Fruit fly (Drosophila melanogaster) whole organism, embryonic: ENCODE results near the gene Swip-1.
A peak's percentile ranks its signal among the peaks of the same experiment; 100 is the strongest.

Experiments
- Ada2b ChIP-seq: fragments of 200-800 bp; sonication (Bioruptor generic); IDR thresholded peaks from 2 replicates; pipeline ENCODE4 v1.3.6; 2022; ENCODE audit warnings: missing biosample characterization, missing genetic modification characterization
- Adf1 ChIP-seq: fragments of 200-800 bp; sonication (Bioruptor generic); IDR thresholded peaks from 2 replicates; pipeline ENCODE4 v1.3.6; 2022; ENCODE audit warnings: missing biosample characterization, missing genetic modification characterization
- CG11247 ChIP-seq: fragments of 200-800 bp; sonication (Bioruptor generic); IDR thresholded peaks from 2 replicates; pipeline ENCODE4 v1.3.6; 2022; ENCODE audit warnings: missing biosample characterization, missing genetic modification characterization
- CG11696 ChIP-seq: fragments of 200-800 bp; sonication (Bioruptor generic); IDR thresholded peaks from 2 replicates; pipeline ENCODE4 v1.3.6; 2022; ENCODE audit warnings: missing biosample characterization, missing genetic modification characterization
- CG13123 ChIP-seq: fragments of 200-800 bp; sonication (Bioruptor generic); optimal IDR thresholded peaks from 2 replicates; lab custom pipeline; 2016; ENCODE audit warnings: missing biosample characterization, missing genetic modification characterization
- CG14860 ChIP-seq: fragments of 200-800 bp; sonication (Bioruptor generic); IDR thresholded peaks from 3 replicates; pipeline ENCODE4 v1.3.6; 2022; ENCODE audit warnings: missing biosample characterization, missing genetic modification characterization; ENCODE audit not compliant: partially characterized antibody
- CG2199 ChIP-seq: fragments of 200-800 bp; sonication (Bioruptor generic); IDR thresholded peaks from 3 replicates; pipeline ENCODE4 v1.3.6; 2022; ENCODE audit warnings: missing biosample characterization, missing genetic modification characterization
- CG3407 ChIP-seq: fragments of 200-800 bp; sonication (Bioruptor generic); optimal IDR thresholded peaks from 2 replicates; lab custom pipeline; 2018; ENCODE audit warnings: missing biosample characterization, mild to moderate bottlenecking, missing genetic modification characterization
- CG34224 ChIP-seq: fragments of 200-800 bp; sonication (Bioruptor generic); IDR thresholded peaks from 3 replicates; pipeline ENCODE4 v1.3.6; 2022; ENCODE audit warnings: missing biosample characterization, missing genetic modification characterization; ENCODE audit not compliant: partially characterized antibody
- CG34422 ChIP-seq: fragments of 200-800 bp; sonication (Bioruptor generic); IDR thresholded peaks from 3 replicates; pipeline ENCODE4 v1.3.6; 2022; ENCODE audit warnings: missing biosample characterization, missing genetic modification characterization
- CG3847 ChIP-seq: fragments of 200-800 bp; sonication (Bioruptor generic); IDR thresholded peaks from 2 replicates; pipeline ENCODE4 v1.3.6; 2022; ENCODE audit warnings: missing biosample characterization, missing genetic modification characterization
- CG4360 ChIP-seq: fragments of 200-800 bp; sonication (Bioruptor generic); IDR thresholded peaks from 2 replicates; pipeline ENCODE4 v1.3.6; 2022; ENCODE audit warnings: missing biosample characterization, missing genetic modification characterization
- CG4854 ChIP-seq: fragments of 200-800 bp; sonication (Bioruptor generic); optimal IDR thresholded peaks from 2 replicates; lab custom pipeline; 2016; ENCODE audit warnings: missing biosample characterization, missing genetic modification characterization, inconsistent platforms
- CG6254 ChIP-seq: fragments of 200-800 bp; sonication (Bioruptor generic); optimal IDR thresholded peaks from 3 replicates; lab custom pipeline; 2017; ENCODE audit warnings: mild to moderate bottlenecking, missing biosample characterization, missing genetic modification reagents, missing genetic modification characterization
- CG6791 ChIP-seq: fragments of 200-800 bp; sonication (Bioruptor generic); IDR thresholded peaks from 3 replicates; pipeline ENCODE4 v1.3.6; 2022; ENCODE audit warnings: missing biosample characterization, missing genetic modification characterization; ENCODE audit not compliant: partially characterized antibody
- CG6813 ChIP-seq: fragments of 200-800 bp; sonication (Bioruptor generic); optimal IDR thresholded peaks from 2 replicates; lab custom pipeline; 2017; ENCODE audit warnings: missing biosample characterization, missing genetic modification characterization, mild to moderate bottlenecking, moderate library complexity, missing genetic modification reagents
- CG7556 ChIP-seq: fragments of 200-800 bp; sonication (Bioruptor generic); optimal IDR thresholded peaks from 2 replicates; lab custom pipeline; 2017; ENCODE audit warnings: missing biosample characterization, mild to moderate bottlenecking, missing genetic modification characterization
- CG7928 ChIP-seq: fragments of 200-800 bp; sonication (Bioruptor generic); optimal IDR thresholded peaks from 2 replicates; lab custom pipeline; 2017; ENCODE audit warnings: missing biosample characterization, mild to moderate bottlenecking, missing genetic modification characterization
- Camta ChIP-seq: fragments of 200-800 bp; sonication (Bioruptor generic); optimal IDR thresholded peaks from 2 replicates; lab custom pipeline; 2016; ENCODE audit warnings: missing biosample characterization, missing genetic modification characterization
- Chrac-16 ChIP-seq: fragments of 200-800 bp; sonication (Bioruptor generic); optimal IDR thresholded peaks from 3 replicates; lab custom pipeline; 2016; ENCODE audit warnings: missing biosample characterization, missing genetic modification characterization
- Deaf1 ChIP-seq: fragments of 200-800 bp; optimal IDR thresholded peaks from 3 replicates; lab custom pipeline; 2019; ENCODE audit warnings: missing biosample characterization, mild to moderate bottlenecking, missing genetic modification characterization, moderate library complexity
- Drgx ChIP-seq: fragments of 200-800 bp; sonication (Bioruptor generic); IDR thresholded peaks from 2 replicates; pipeline ENCODE4 v1.3.6; 2022; ENCODE audit warnings: missing biosample characterization, missing genetic modification characterization
- H15 ChIP-seq: fragments of 200-800 bp; sonication (Bioruptor generic); IDR thresholded peaks from 3 replicates; pipeline ENCODE4 v1.3.6; 2022; ENCODE audit warnings: missing biosample characterization, missing genetic modification characterization
- HmgD ChIP-seq: fragments of 200-800 bp; sonication (Bioruptor generic); optimal IDR thresholded peaks from 3 replicates; lab custom pipeline; 2016; ENCODE audit warnings: missing biosample characterization, missing genetic modification characterization
- HmgZ ChIP-seq: fragments of 200-800 bp; sonication (Bioruptor generic); optimal IDR thresholded peaks from 2 replicates; lab custom pipeline; 2018; ENCODE audit warnings: missing biosample characterization, mild to moderate bottlenecking, missing genetic modification characterization
- Kr ChIP-seq: fragments of 200-800 bp; sonication (Bioruptor generic); optimal IDR thresholded peaks from 2 replicates; lab custom pipeline; 2017; ENCODE audit warnings: missing biosample characterization, mild to moderate bottlenecking, missing genetic modification characterization
- Meics ChIP-seq: fragments of 200-800 bp; sonication (Bioruptor generic); optimal IDR thresholded peaks from 2 replicates; lab custom pipeline; 2017; ENCODE audit warnings: missing biosample characterization, mild to moderate bottlenecking, missing genetic modification characterization
- NC2β ChIP-seq: fragments of 200-800 bp; sonication (Bioruptor generic); optimal IDR thresholded peaks from 2 replicates; lab custom pipeline; 2016; ENCODE audit warnings: missing biosample characterization, missing genetic modification characterization
- Nf-YB ChIP-seq: fragments of 200-800 bp; sonication (Bioruptor generic); optimal IDR thresholded peaks from 3 replicates; lab custom pipeline; 2019; ENCODE audit warnings: missing biosample characterization, mild to moderate bottlenecking, missing genetic modification characterization, moderate library complexity
- Tbp ChIP-seq: fragments of >200 bp; optimal IDR thresholded peaks from 2 replicates; lab custom pipeline; 2018; ENCODE audit warnings: missing biosample characterization, missing genetic modification characterization
- bbx ChIP-seq: fragments of 200-800 bp; sonication (Bioruptor generic); IDR thresholded peaks from 2 replicates; pipeline ENCODE4 v1.3.6; 2022; ENCODE audit warnings: missing biosample characterization, missing genetic modification characterization; ENCODE audit not compliant: partially characterized antibody
- bsh ChIP-seq, 2 experiments: fragments of 200-800 bp; sonication (Bioruptor generic); optimal IDR thresholded peaks; 2 replicates each; lab custom pipeline; 2017 to 2018; ENCODE audit warnings: mild to moderate bottlenecking in 2 of 2, missing biosample characterization in 2 of 2, missing genetic modification characterization in 2 of 2, moderate library complexity in 1 of 2
- cad ChIP-seq: fragments of >200 bp; optimal IDR thresholded peaks from 2 replicates; lab custom pipeline; 2017; ENCODE audit warnings: missing biosample characterization, missing genetic modification characterization
- cg ChIP-seq: fragments of 200-800 bp; sonication (Bioruptor generic); optimal IDR thresholded peaks from 3 replicates; lab custom pipeline; 2019; ENCODE audit warnings: missing biosample characterization, mild to moderate bottlenecking, missing genetic modification characterization, moderate library complexity
- crol ChIP-seq: fragments of 200-800 bp; sonication (Bioruptor generic); IDR thresholded peaks from 2 replicates; pipeline ENCODE4 v1.3.6; 2022; ENCODE audit warnings: missing biosample characterization, missing genetic modification characterization
- gsb-n ChIP-seq: fragments of 200-800 bp; sonication (Bioruptor generic); optimal IDR thresholded peaks from 3 replicates; lab custom pipeline; 2018; ENCODE audit warnings: missing biosample characterization, mild to moderate bottlenecking, missing genetic modification characterization
- kah ChIP-seq: fragments of 200-800 bp; sonication (Bioruptor generic); optimal IDR thresholded peaks from 2 replicates; lab custom pipeline; 2018; ENCODE audit warnings: missing biosample characterization, mild to moderate bottlenecking, missing genetic modification characterization
- klu ChIP-seq: fragments of 200-800 bp; sonication (Bioruptor generic); IDR thresholded peaks from 2 replicates; pipeline ENCODE4 v1.3.6; 2022; ENCODE audit warnings: missing biosample characterization, missing genetic modification characterization
- mirr ChIP-seq: fragments of 200-800 bp; sonication (Bioruptor generic); optimal IDR thresholded peaks from 3 replicates; lab custom pipeline; 2018; ENCODE audit warnings: missing biosample characterization, mild to moderate bottlenecking, missing genetic modification characterization
- peb ChIP-seq: fragments of 200-800 bp; sonication (Bioruptor generic); IDR thresholded peaks from 2 replicates; pipeline ENCODE4 v1.3.6; 2022; ENCODE audit warnings: missing biosample characterization, missing genetic modification characterization
- pho ChIP-seq: fragments of 200-800 bp; sonication (Bioruptor generic); optimal IDR thresholded peaks from 2 replicates; lab custom pipeline; 2016; ENCODE audit warnings: missing biosample characterization, missing genetic modification characterization
- rib ChIP-seq: fragments of 200-800 bp; sonication (Bioruptor generic); IDR thresholded peaks from 2 replicates; pipeline ENCODE4 v1.3.6; 2022; ENCODE audit warnings: missing biosample characterization, missing genetic modification characterization
- seq ChIP-seq: fragments of 200-800 bp; sonication (Bioruptor generic); IDR thresholded peaks from 2 replicates; pipeline ENCODE4 v1.3.6; 2022; ENCODE audit warnings: missing biosample characterization, missing genetic modification characterization
- sna ChIP-seq: fragments of 200-800 bp; sonication (Bioruptor generic); IDR thresholded peaks from 2 replicates; pipeline ENCODE4 v1.3.6; 2022; ENCODE audit warnings: missing biosample characterization, missing genetic modification characterization; ENCODE audit not compliant: partially characterized antibody
- so ChIP-seq: fragments of 200-800 bp; sonication (Bioruptor generic); IDR thresholded peaks from 3 replicates; pipeline ENCODE4 v1.3.6; 2022; ENCODE audit warnings: missing biosample characterization, missing genetic modification characterization
- sob ChIP-seq: fragments of 200-800 bp; sonication (Bioruptor generic); IDR thresholded peaks from 2 replicates; pipeline ENCODE4 v1.3.6; 2022; ENCODE audit warnings: missing biosample characterization, missing genetic modification characterization
- sr ChIP-seq: fragments of 200-800 bp; sonication (Bioruptor generic); IDR thresholded peaks from 3 replicates; pipeline ENCODE4 v1.3.6; 2022; ENCODE audit warnings: missing biosample characterization, missing genetic modification characterization
- trh ChIP-seq: fragments of 200-800 bp; sonication (Bioruptor generic); optimal IDR thresholded peaks from 2 replicates; lab custom pipeline; 2016; ENCODE audit warnings: missing biosample characterization, missing genetic modification characterization
- ttk ChIP-seq: fragments of 200-800 bp; sonication (Bioruptor generic); IDR thresholded peaks from 2 replicates; pipeline ENCODE4 v2.1.2; 2022; ENCODE audit warnings: missing biosample characterization, missing genetic modification characterization
- twi ChIP-seq: fragments of 200-800 bp; optimal IDR thresholded peaks from 2 replicates; lab custom pipeline; 2019; ENCODE audit warnings: missing biosample characterization, mild to moderate bottlenecking, missing genetic modification characterization, moderate library complexity
- unc-4 ChIP-seq: fragments of 200-800 bp; sonication (Bioruptor generic); IDR thresholded peaks from 2 replicates; pipeline ENCODE4 v1.3.6; 2022; ENCODE audit warnings: missing biosample characterization, missing genetic modification characterization; ENCODE audit not compliant: partially characterized antibody

Swip-1 gene

DNA sequence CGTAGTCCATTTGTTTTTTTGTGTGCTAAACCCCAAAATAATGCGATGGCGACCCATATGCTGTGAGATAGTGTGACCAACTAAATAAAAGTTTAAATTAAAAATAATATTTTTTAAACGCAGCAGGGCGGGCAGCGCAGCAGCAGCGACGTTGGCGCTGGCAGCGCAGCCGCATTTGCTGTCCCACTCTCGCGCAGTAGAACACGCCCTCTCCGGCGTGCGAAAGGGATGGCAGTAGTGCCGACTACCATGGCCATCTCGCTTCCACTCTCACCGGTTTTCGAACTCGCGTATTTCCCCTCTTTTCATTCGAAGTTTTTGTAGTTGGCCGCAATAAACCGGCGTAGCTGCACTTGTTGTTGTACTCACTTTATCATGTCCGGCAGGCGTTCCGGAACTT is 51.0 kb downstream of the Swip-1 start (continued):
- peak; percentile 59; the same call in 2 of the 3 replicates for TF ChIP-seq CG6791 (GFP tag; lab: Robert Waterston, UW)
- TF ChIP-seq peb (GFP tag; lab: Robert Waterston, UW) = no peak
- TF ChIP-seq CG34224 (GFP tag; lab: Robert Waterston, UW) = peak; percentile 32; the same call in 2 of the 3 replicates
- TF ChIP-seq trh = no peak
- peak; percentile 48; the same call in 1 of the 2 replicates for TF ChIP-seq rib (GFP tag; lab: Robert Waterston, UW)
- no peak for TF ChIP-seq Tbp (GFP tag; lab: Kevin White, UChicago)
- TF ChIP-seq Chrac-16 (GFP tag; lab: Kevin White, UChicago) = no peak
- no peak for TF ChIP-seq klu (GFP tag; lab: Robert Waterston, UW)
- no peak for TF ChIP-seq CG11696 (GFP tag; lab: Robert Waterston, UW)
- no peak for TF ChIP-seq CG7556 (GFP tag; lab: Kevin White, UChicago)
- TF ChIP-seq Ada2b = no peak
- TF ChIP-seq twi = peak; percentile 9
- TF ChIP-seq CG3407 (GFP tag; lab: Kevin White, UChicago) = no peak
- TF ChIP-seq gsb-n (tag; lab: Kevin White, UChicago) = no peak
- peak; percentile 96 for TF ChIP-seq Nf-YB (GFP tag; lab: Kevin White, UChicago)
- TF ChIP-seq crol (GFP tag; lab: Robert Waterston, UW) = peak; percentile 73
- no peak for TF ChIP-seq CG6813 (GFP tag; lab: Kevin White, UChicago)
- peak; percentile 28 for TF ChIP-seq cg (GFP tag; lab: Kevin White, UChicago)
- no peak for TF ChIP-seq HmgD (GFP tag; lab: Kevin White, UChicago)
- peak; percentile 36; the same call in 1 of the 2 replicates for TF ChIP-seq CG11247 (GFP tag; lab: Robert Waterston, UW)
- no peak for TF ChIP-seq Meics (GFP tag; lab: Kevin White, UChicago)
- peak; percentile 32; the same call in 1 of the 2 replicates for TF ChIP-seq Drgx (GFP tag; lab: Robert Waterston, UW)
- no peak for TF ChIP-seq unc-4 (GFP tag; lab: Robert Waterston, UW)
- TF ChIP-seq CG13123 (GFP tag; lab: Kevin White, UChicago) = no peak
- TF ChIP-seq CG14860 (GFP tag; lab: Robert Waterston, UW) = peak; percentile 51; the same call in 2 of the 3 replicates
- TF ChIP-seq so (GFP tag; lab: Robert Waterston, UW) = no peak; the same call in 2 of the 3 replicates
- TF ChIP-seq mirr (GFP tag; lab: Kevin White, UChicago) = no peak
- no peak for TF ChIP-seq bsh (GFP tag; optimal IDR thresholded peaks at IDR 0.05; lab: Kevin White, UChicago)
- peak; percentile 32; the same call in 1 of the 2 replicates for TF ChIP-seq sna
- no peak for TF ChIP-seq H15 (GFP tag; lab: Robert Waterston, UW)
- peak; percentile 83 for TF ChIP-seq CG4360
- TF ChIP-seq CG2199 = peak; percentile 60; the same call in 1 of the 3 replicates
- no peak for TF ChIP-seq NC2β (GFP tag; lab: Kevin White, UChicago)
- TF ChIP-seq CG7928 (GFP tag; lab: Kevin White, UChicago) = no peak
- peak; percentile 58; the same call in 1 of the 2 replicates for TF ChIP-seq seq
- peak; percentile 49 for TF ChIP-seq cad (GFP tag; lab: Kevin White, UChicago)
- TF ChIP-seq sob (GFP tag; lab: Robert Waterston, UW) = 0 out of 2 replicates have a peak, but pooled peaks have one; percentile 30
- peak; percentile 29; the same call in 1 of the 2 replicates for TF ChIP-seq ttk (GFP tag; lab: Robert Waterston, UW)
- peak; percentile 86 for TF ChIP-seq Deaf1 (tag; lab: Kevin White, UChicago)
- peak; percentile 100 for TF ChIP-seq Adf1 (GFP tag; lab: Robert Waterston, UW)
- peak; percentile 43; the same call in 1 of the 3 replicates for TF ChIP-seq sr (GFP tag; lab: Robert Waterston, UW)
- TF ChIP-seq CG6254 = peak; percentile 10
- TF ChIP-seq bbx (GFP tag; lab: Robert Waterston, UW) = peak; percentile 34; the same call in 1 of the 2 replicates
- TF ChIP-seq CG3847 (GFP tag; lab: Robert Waterston, UW) = no peak
- peak; percentile 74; the same call in 1 of the 3 replicates for TF ChIP-seq CG34422
- TF ChIP-seq pho (GFP tag; lab: Kevin White, UChicago) = no peak
- no peak for TF ChIP-seq CG4854 (GFP tag; lab: Kevin White, UChicago)
- TF ChIP-seq kah (GFP tag; lab: Kevin White, UChicago) = peak; percentile 27
- peak; percentile 38 for TF ChIP-seq HmgZ (tag; lab: Kevin White, UChicago)
- no peak for TF ChIP-seq Kr (GFP tag; lab: Kevin White, UChicago)
- no peak for TF ChIP-seq Camta (GFP tag; lab: Kevin White, UChicago)
